Fruit fly (Drosophila melanogaster) whole organism, adult: Measurements from ENCODE around the gene CG7367.

ENCODE experiments used
- CG5204 ChIP-seq: fragments of 200-800 bp; sonication (Bioruptor generic); optimal IDR thresholded peaks from 2 replicates; lab custom pipeline; 2016; ENCODE audit warnings: missing biosample characterization, missing genetic modification characterization
- CG7045 ChIP-seq: fragments of 200-800 bp; sonication (Bioruptor generic); optimal IDR thresholded peaks from 2 replicates; lab custom pipeline; 2017; ENCODE audit warnings: missing biosample characterization, mild to moderate bottlenecking, missing genetic modification characterization
- toe ChIP-seq: fragments of 200-800 bp; sonication (Bioruptor generic); optimal IDR thresholded peaks from 2 replicates; lab custom pipeline; 2016; ENCODE audit warnings: missing biosample characterization, missing genetic modification characterization

DNA sequence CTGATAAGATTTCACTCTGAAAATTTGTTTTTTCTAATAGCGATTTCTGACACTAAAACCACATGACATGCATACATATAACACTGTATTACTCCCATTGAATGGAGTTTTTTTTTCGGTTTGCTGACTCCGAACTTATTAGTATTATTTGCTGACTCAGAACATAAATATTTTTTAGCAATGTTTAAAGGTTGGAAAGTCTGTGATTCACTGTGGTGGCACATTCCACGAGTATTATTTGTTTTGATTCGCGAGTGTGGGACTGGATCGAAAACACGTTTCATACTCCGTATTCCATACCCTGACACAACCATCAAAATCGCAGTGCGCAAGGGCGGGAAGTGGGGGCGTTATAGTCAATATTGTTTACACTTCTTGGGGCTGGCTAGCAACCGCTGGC lies 46.9 kb downstream of the CG7367 start:
- TF ChIP-seq CG5204 (GFP tag; lab: Kevin White, UChicago) (no peak), CG7045 (no peak), toe (no peak)
